Fruit fly (Drosophila melanogaster) whole organism, embryonic: ENCODE measurements around the gene CG7079.

ENCODE experiments used
- Atf-2 ChIP-seq: fragments of 200-800 bp; sonication (Bioruptor generic); optimal IDR thresholded peaks from 2 replicates; lab custom pipeline; 2016; ENCODE audit warnings: missing biosample characterization, missing genetic modification characterization
- B-H2 ChIP-seq: fragments of 200-800 bp; sonication (Bioruptor generic); optimal IDR thresholded peaks from 2 replicates; lab custom pipeline; 2018; ENCODE audit warnings: missing biosample characterization, mild to moderate bottlenecking, missing genetic modification characterization
- BEAF-32 ChIP-seq: fragments of 200-800 bp; sonication (Bioruptor generic); optimal IDR thresholded peaks from 3 replicates; lab custom pipeline; 2017; ENCODE audit warnings: missing biosample characterization, missing genetic modification characterization, mild to moderate bottlenecking, moderate library complexity, missing genetic modification reagents
- CG10267 ChIP-seq: fragments of 200-800 bp; sonication (Bioruptor generic); optimal IDR thresholded peaks from 2 replicates; lab custom pipeline; 2018; ENCODE audit warnings: missing biosample characterization, mild to moderate bottlenecking, missing genetic modification characterization, moderate library complexity
- CG12391 ChIP-seq: fragments of 200-800 bp; sonication (Bioruptor generic); optimal IDR thresholded peaks from 3 replicates; lab custom pipeline; 2018; ENCODE audit warnings: missing biosample characterization, mild to moderate bottlenecking, missing genetic modification characterization, moderate library complexity
- CG12659 ChIP-seq: fragments of 200-800 bp; sonication (Bioruptor generic); optimal IDR thresholded peaks from 3 replicates; lab custom pipeline; 2017; ENCODE audit warnings: mild to moderate bottlenecking, missing biosample characterization, missing genetic modification reagents, missing genetic modification characterization
- CG12769 ChIP-seq: fragments of 200-800 bp; sonication (Bioruptor generic); optimal IDR thresholded peaks from 2 replicates; lab custom pipeline; 2019; ENCODE audit warnings: missing biosample characterization, mild to moderate bottlenecking, missing genetic modification characterization, moderate library complexity
- CG13296 ChIP-seq: fragments of 200-800 bp; sonication (Bioruptor generic); optimal IDR thresholded peaks from 3 replicates; lab custom pipeline; 2018; ENCODE audit warnings: missing biosample characterization, mild to moderate bottlenecking, missing genetic modification characterization
- CG13624 ChIP-seq: fragments of 200-800 bp; sonication (Bioruptor generic); optimal IDR thresholded peaks from 2 replicates; lab custom pipeline; 2016; ENCODE audit warnings: missing biosample characterization, missing genetic modification characterization
- CG1603 ChIP-seq: fragments of 200-800 bp; sonication (Bioruptor generic); optimal IDR thresholded peaks from 2 replicates; lab custom pipeline; 2019; ENCODE audit warnings: missing biosample characterization, mild to moderate bottlenecking, missing genetic modification characterization, moderate library complexity
- CG16813 ChIP-seq: fragments of 200-800 bp; sonication (Bioruptor generic); IDR thresholded peaks from 3 replicates; pipeline ENCODE4 v1.3.6; 2022; ENCODE audit warnings: missing biosample characterization, missing genetic modification characterization; ENCODE audit not compliant: partially characterized antibody
- CG1792 ChIP-seq: fragments of 200-800 bp; sonication (Bioruptor generic); optimal IDR thresholded peaks from 2 replicates; lab custom pipeline; 2016; ENCODE audit warnings: missing biosample characterization, missing genetic modification characterization
- CG18262 ChIP-seq: fragments of 200-800 bp; optimal IDR thresholded peaks from 3 replicates; lab custom pipeline; 2019; ENCODE audit warnings: missing biosample characterization, mild to moderate bottlenecking, missing genetic modification characterization, moderate library complexity
- CG2116 ChIP-seq: fragments of 200-800 bp; sonication (Bioruptor generic); optimal IDR thresholded peaks from 3 replicates; lab custom pipeline; 2018; ENCODE audit warnings: missing biosample characterization, mild to moderate bottlenecking, missing genetic modification characterization
- CG34376 ChIP-seq: fragments of 200-800 bp; sonication (Bioruptor generic); optimal IDR thresholded peaks from 2 replicates; lab custom pipeline; 2018; ENCODE audit warnings: missing biosample characterization, mild to moderate bottlenecking, missing genetic modification characterization
- CG8944 ChIP-seq: fragments of 200-800 bp; sonication (Bioruptor generic); optimal IDR thresholded peaks from 3 replicates; lab custom pipeline; 2016; ENCODE audit warnings: missing biosample characterization, missing genetic modification characterization
- CG9797 ChIP-seq: fragments of 200-800 bp; sonication (Bioruptor generic); optimal IDR thresholded peaks from 3 replicates; lab custom pipeline; 2018; ENCODE audit warnings: missing biosample characterization, mild to moderate bottlenecking, missing genetic modification characterization
- Dbx ChIP-seq: fragments of 200-800 bp; sonication (Bioruptor generic); IDR thresholded peaks from 3 replicates; pipeline ENCODE4 v1.3.6; 2022; ENCODE audit warnings: missing biosample characterization, missing genetic modification characterization
- Dfd ChIP-seq, 2 experiments: fragments of >200 bp; optimal IDR thresholded peaks; 2 replicates each; lab custom pipeline; 2017; ENCODE audit warnings: missing biosample characterization in 2 of 2, missing genetic modification characterization in 2 of 2
- Dip3 ChIP-seq: fragments of 200-800 bp; sonication (Bioruptor generic); optimal IDR thresholded peaks from 3 replicates; lab custom pipeline; 2016; ENCODE audit warnings: missing biosample characterization, missing genetic modification characterization
- Doc3 ChIP-seq: fragments of 200-800 bp; sonication (Bioruptor generic); IDR thresholded peaks from 3 replicates; pipeline ENCODE4 v1.3.6; 2022; ENCODE audit warnings: missing biosample characterization, missing genetic modification characterization; ENCODE audit not compliant: partially characterized antibody
- Dref ChIP-seq: fragments of 200-800 bp; sonication (Bioruptor generic); IDR thresholded peaks from 2 replicates; pipeline ENCODE4 v1.3.6; 2022; ENCODE audit warnings: missing biosample characterization, missing genetic modification characterization
- E2f2 ChIP-seq: fragments of 200-800 bp; sonication (Bioruptor generic); IDR thresholded peaks from 2 replicates; pipeline ENCODE4 v1.3.6; 2022; ENCODE audit warnings: missing biosample characterization, missing genetic modification characterization
- HLH3B ChIP-seq: fragments of 200-800 bp; sonication (Bioruptor generic); IDR thresholded peaks from 2 replicates; pipeline ENCODE4 v1.3.6; 2022; ENCODE audit warnings: missing biosample characterization, missing genetic modification characterization
- HmgD ChIP-seq: fragments of 200-800 bp; sonication (Bioruptor generic); optimal IDR thresholded peaks from 3 replicates; lab custom pipeline; 2016; ENCODE audit warnings: missing biosample characterization, missing genetic modification characterization
- HmgZ ChIP-seq: fragments of 200-800 bp; sonication (Bioruptor generic); optimal IDR thresholded peaks from 2 replicates; lab custom pipeline; 2018; ENCODE audit warnings: missing biosample characterization, mild to moderate bottlenecking, missing genetic modification characterization
- Meics ChIP-seq: fragments of 200-800 bp; sonication (Bioruptor generic); optimal IDR thresholded peaks from 2 replicates; lab custom pipeline; 2017; ENCODE audit warnings: missing biosample characterization, mild to moderate bottlenecking, missing genetic modification characterization
- Nf-YB ChIP-seq: fragments of 200-800 bp; sonication (Bioruptor generic); optimal IDR thresholded peaks from 3 replicates; lab custom pipeline; 2019; ENCODE audit warnings: missing biosample characterization, mild to moderate bottlenecking, missing genetic modification characterization, moderate library complexity
- Pdp1 ChIP-seq, 2 experiments: fragments of 200-800 bp; sonication (Bioruptor generic); optimal IDR thresholded peaks; 3 replicates each; lab custom pipeline; 2016; ENCODE audit warnings: missing biosample characterization in 2 of 2, missing genetic modification characterization in 2 of 2, mild to moderate bottlenecking in 1 of 2, moderate library complexity in 1 of 2
- Ptx1 ChIP-seq: fragments of 200-800 bp; sonication (Bioruptor generic); IDR thresholded peaks from 2 replicates; pipeline ENCODE4 v1.3.6; 2022; ENCODE audit warnings: missing biosample characterization, missing genetic modification characterization
- Sin3A ChIP-seq: fragments of >200 bp; optimal IDR thresholded peaks from 2 replicates; lab custom pipeline; 2018
- Sry-δ ChIP-seq: fragments of 200-800 bp; sonication (Bioruptor generic); optimal IDR thresholded peaks from 2 replicates; lab custom pipeline; 2016; ENCODE audit warnings: missing biosample characterization, missing genetic modification characterization
- ab ChIP-seq: fragments of 200-800 bp; sonication (Bioruptor generic); optimal IDR thresholded peaks from 2 replicates; lab custom pipeline; 2016; ENCODE audit warnings: missing biosample characterization, missing genetic modification characterization
- amos ChIP-seq: fragments of 200-800 bp; sonication (Bioruptor generic); IDR thresholded peaks from 2 replicates; pipeline ENCODE4 v1.3.6; 2022; ENCODE audit warnings: missing biosample characterization, missing genetic modification characterization; ENCODE audit not compliant: partially characterized antibody
- chn ChIP-seq: fragments of 200-800 bp; sonication (Bioruptor generic); optimal IDR thresholded peaks from 2 replicates; lab custom pipeline; 2016; ENCODE audit warnings: missing biosample characterization, missing genetic modification characterization
- crol ChIP-seq: fragments of 200-800 bp; sonication (Bioruptor generic); IDR thresholded peaks from 2 replicates; pipeline ENCODE4 v1.3.6; 2022; ENCODE audit warnings: missing biosample characterization, missing genetic modification characterization
- ewg ChIP-seq: fragments of 200-800 bp; sonication (Bioruptor generic); optimal IDR thresholded peaks from 3 replicates; lab custom pipeline; 2017; ENCODE audit warnings: mild to moderate bottlenecking, missing biosample characterization, missing genetic modification reagents, missing genetic modification characterization
- exex ChIP-seq: fragments of 200-800 bp; sonication (Bioruptor generic); optimal IDR thresholded peaks from 4 replicates; lab custom pipeline; 2018; ENCODE audit warnings: missing biosample characterization, mild to moderate bottlenecking, missing genetic modification characterization, moderate library complexity
- gem ChIP-seq: fragments of 200-800 bp; sonication (Bioruptor generic); optimal IDR thresholded peaks from 2 replicates; lab custom pipeline; 2019; ENCODE audit warnings: missing biosample characterization, mild to moderate bottlenecking, missing genetic modification characterization, moderate library complexity
- hkb ChIP-seq, 2 experiments: fragments of 200-800 bp in 1 of 2; fragments of >200 bp in 1 of 2; sonication (Bioruptor generic) in 1 of 2; IDR thresholded peaks in 1 of 2; optimal IDR thresholded peaks in 1 of 2; 2 replicates each; pipeline versions ENCODE4 v1.3.6 to Lab custom; 2017 to 2022; ENCODE audit warnings: missing biosample characterization in 1 of 2, missing genetic modification characterization in 1 of 2
- hth ChIP-seq: fragments of >200 bp; optimal IDR thresholded peaks from 2 replicates; lab custom pipeline; 2017; ENCODE audit warnings: inconsistent platforms
- insv ChIP-seq, 2 experiments: fragments of 200-800 bp; sonication (Bioruptor generic); optimal IDR thresholded peaks; 3 replicates each; lab custom pipeline; 2016 to 2018; ENCODE audit warnings: missing biosample characterization in 2 of 2, missing genetic modification characterization in 2 of 2
- knrl ChIP-seq: fragments of 200-800 bp; sonication (Bioruptor generic); IDR thresholded peaks from 3 replicates; pipeline ENCODE4 v1.3.6; 2022; ENCODE audit warnings: missing biosample characterization, missing genetic modification characterization; ENCODE audit not compliant: partially characterized antibody
- lab ChIP-seq: fragments of 200-800 bp; sonication (Bioruptor generic); optimal IDR thresholded peaks from 3 replicates; lab custom pipeline; 2017; ENCODE audit warnings: missing biosample characterization, missing genetic modification characterization, mild to moderate bottlenecking, moderate library complexity, missing genetic modification reagents
- otp ChIP-seq: fragments of 200-800 bp; sonication (Bioruptor generic); IDR thresholded peaks from 3 replicates; pipeline ENCODE4, ENCODE4 v1.3.6; 2022; ENCODE audit warnings: missing biosample characterization, missing genetic modification characterization
- phol ChIP-seq: fragments of 200-800 bp; sonication (Bioruptor generic); optimal IDR thresholded peaks from 3 replicates; lab custom pipeline; 2018; ENCODE audit warnings: missing biosample characterization, mild to moderate bottlenecking, missing genetic modification characterization, moderate library complexity
- row ChIP-seq: fragments of 200-800 bp; sonication (Bioruptor generic); IDR thresholded peaks from 3 replicates; pipeline ENCODE4 v1.3.6; 2022; ENCODE audit warnings: missing biosample characterization, missing genetic modification characterization
- sens ChIP-seq: fragments of 200-800 bp; sonication (Bioruptor generic); peaks from one replicate; lab custom pipeline; 2016; ENCODE audit warnings: missing biosample characterization, missing genetic modification characterization
- sob ChIP-seq: fragments of 200-800 bp; sonication (Bioruptor generic); IDR thresholded peaks from 2 replicates; pipeline ENCODE4 v1.3.6; 2022; ENCODE audit warnings: missing biosample characterization, missing genetic modification characterization
- stwl ChIP-seq: fragments of 200-800 bp; sonication (Bioruptor generic); optimal IDR thresholded peaks from 3 replicates; lab custom pipeline; 2018; ENCODE audit warnings: missing biosample characterization, mild to moderate bottlenecking, missing genetic modification characterization, moderate library complexity

The CG7079 gene

DNA sequence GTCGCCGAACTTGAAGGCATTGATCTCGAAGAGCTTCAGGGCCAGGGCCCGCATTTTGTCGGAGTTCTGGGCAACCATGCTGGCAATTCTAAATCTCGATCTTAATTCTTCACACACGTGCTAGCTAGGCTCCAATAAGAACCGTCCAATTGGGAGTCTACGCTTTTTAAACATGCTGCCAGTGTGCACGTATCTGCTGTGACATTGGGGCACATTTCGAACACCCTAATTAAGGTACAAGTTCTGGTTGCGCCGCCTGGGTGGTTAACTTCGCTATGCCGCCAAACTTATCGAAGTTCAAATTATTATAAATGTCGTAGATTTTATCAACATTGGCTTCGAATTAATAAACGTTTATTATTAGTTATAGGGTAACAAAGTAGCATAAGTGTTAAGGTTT lies 24.5 kb upstream of the CG7079 start, which contains the start of gene r-l (continued):
- TF ChIP-seq chn (GFP tag; lab: Kevin White, UChicago) (peak; percentile 8), amos (peak; percentile 55; the same call in 1 of the 2 replicates), phol (tag; lab: Kevin White, UChicago) (peak; percentile 60), ewg (GFP tag; lab: Kevin White, UChicago) (peak; percentile 6), CG2116 (GFP tag; lab: Kevin White, UChicago) (peak; percentile 73), Dref (GFP tag; lab: Robert Waterston, UW) (peak; percentile 93), CG12659 (GFP tag; lab: Kevin White, UChicago) (peak; percentile 56), CG12391 (tag; lab: Kevin White, UChicago) (peak; percentile 18), insv (GFP tag; optimal IDR thresholded peaks at IDR 0.05; lab: Kevin White, UChicago) (peak; percentile 96 to 99), hkb (optimal IDR thresholded peaks at IDR 0.05; lab: Kevin White, UChicago) (no peak), hkb (GFP tag; IDR thresholded peaks at IDR 0.05; lab: Robert Waterston, UW) (no peak), HmgD (GFP tag; lab: Kevin White, UChicago) (peak; percentile 72), Sin3A (lab: Kevin White, UChicago) (peak; percentile 61), Pdp1 (GFP tag; optimal IDR thresholded peaks at IDR 0.05; lab: Kevin White, UChicago) (peak in 1 of 2 experiments; percentile 51), Atf-2 (no peak), BEAF-32 (peak; percentile 54), knrl (GFP tag; lab: Robert Waterston, UW) (peak; percentile 45; the same call in 1 of the 3 replicates), Sry-δ (GFP tag; lab: Kevin White, UChicago) (peak; percentile 67), otp (GFP tag; lab: Robert Waterston, UW) (peak; percentile 26; the same call in 1 of the 3 replicates), sens (GFP tag; lab: Kevin White, UChicago) (peak; percentile 65), Ptx1 (no peak), gem (tag; lab: Kevin White, UChicago) (no peak), E2f2 (GFP tag; lab: Robert Waterston, UW) (peak; percentile 100), hth (no peak), Nf-YB (peak; percentile 20), Doc3 (GFP tag; lab: Robert Waterston, UW) (no peak), ab (GFP tag; lab: Kevin White, UChicago) (no peak), Dfd (GFP tag; optimal IDR thresholded peaks at IDR 0.05; lab: Kevin White, UChicago) (no peak), CG10267 (tag; lab: Kevin White, UChicago) (peak; percentile 45), Dbx (GFP tag; lab: Robert Waterston, UW) (0 out of 3 replicates have a peak, but pooled peaks have one; percentile 23), CG1792 (GFP tag; lab: Kevin White, UChicago) (no peak), CG13296 (no peak), stwl (tag; lab: Kevin White, UChicago) (peak; percentile 54), row (GFP tag; lab: Robert Waterston, UW) (peak; percentile 31; the same call in 1 of the 3 replicates), Dip3 (GFP tag; lab: Kevin White, UChicago) (peak; percentile 15), CG12769 (tag; lab: Kevin White, UChicago) (peak; percentile 42), CG8944 (GFP tag; lab: Kevin White, UChicago) (peak; percentile 8), CG13624 (GFP tag; lab: Kevin White, UChicago) (peak; percentile 69), CG18262 (tag; lab: Kevin White, UChicago) (no peak), crol (no peak), CG1603 (tag; lab: Kevin White, UChicago) (peak; percentile 83), HLH3B (GFP tag; lab: Robert Waterston, UW) (no peak), lab (GFP tag; lab: Kevin White, UChicago) (no peak), CG9797 (GFP tag; lab: Kevin White, UChicago) (peak; percentile 93), B-H2 (GFP tag; lab: Kevin White, UChicago) (peak; percentile 17), exex (tag; lab: Kevin White, UChicago) (peak; percentile 81), CG16813 (GFP tag; lab: Robert Waterston, UW) (no peak), HmgZ (tag; lab: Kevin White, UChicago) (peak; percentile 86), CG34376 (GFP tag; lab: Kevin White, UChicago) (peak; percentile 0), sob (GFP tag; lab: Robert Waterston, UW) (0 out of 2 replicates have a peak, but pooled peaks have one; percentile 19), Meics (GFP tag; lab: Kevin White, UChicago) (no peak)
